Worm (Caenorhabditis elegans) whole organism, L2 larva: ENCODE data around the gene slc-25A18.2.

ENCODE experiments used
- C34F6.9 ChIP-seq: fragments of 150-350 bp; optimal IDR thresholded peaks from 2 replicates; lab custom pipeline; 2014; ENCODE audit warnings: missing biosample characterization, missing genetic modification characterization
- F13H6.1 ChIP-seq: sonication (generic microtip); optimal IDR thresholded peaks from 2 replicates; lab custom pipeline; 2016; ENCODE audit warnings: missing genetic modification characterization, missing compliant biosample characterization
- R02D3.7 ChIP-seq: fragments of 150-350 bp; optimal IDR thresholded peaks from 2 replicates; lab custom pipeline; 2014; ENCODE audit warnings: missing biosample characterization, missing genetic modification characterization
- Y55F3AM.14 ChIP-seq: fragments of 200-800 bp; sonication (Bioruptor generic); optimal IDR thresholded peaks from 2 replicates; lab custom pipeline; 2018; ENCODE audit warnings: mild to moderate bottlenecking, missing genetic modification characterization, missing compliant biosample characterization
- ZK546.5 ChIP-seq: sonication (generic microtip); optimal IDR thresholded peaks from 2 replicates; lab custom pipeline; 2017; ENCODE audit warnings: missing biosample characterization, missing genetic modification characterization
- alr-1 ChIP-seq: fragments of 150-350 bp; optimal IDR thresholded peaks from 2 replicates; lab custom pipeline; 2014; ENCODE audit warnings: missing biosample characterization, missing genetic modification characterization
- aly-2 ChIP-seq: fragments of 150-350 bp; optimal IDR thresholded peaks from 2 replicates; lab custom pipeline; 2014; ENCODE audit warnings: missing biosample characterization, missing genetic modification characterization
- ama-1 ChIP-seq: fragments of 150-350 bp; optimal IDR thresholded peaks from 2 replicates; lab custom pipeline; 2018; ENCODE audit warnings: inconsistent platforms
- blmp-1 ChIP-seq: sonication (generic microtip); optimal IDR thresholded peaks from 2 replicates; lab custom pipeline; 2017; ENCODE audit warnings: missing genetic modification characterization, mild to moderate bottlenecking, missing compliant biosample characterization, antibody characterized with exemption, moderate library complexity; ENCODE audit not compliant: insufficient read depth
- ceh-16 ChIP-seq: fragments of 150-350 bp; optimal IDR thresholded peaks from 2 replicates; lab custom pipeline; 2014; ENCODE audit warnings: missing biosample characterization, missing genetic modification characterization
- ceh-82 ChIP-seq: fragments of 150-350 bp; optimal IDR thresholded peaks from 2 replicates; lab custom pipeline; 2014; ENCODE audit warnings: missing biosample characterization, missing genetic modification characterization
- crh-2 ChIP-seq: sonication (generic microtip); optimal IDR thresholded peaks from 2 replicates; lab custom pipeline; 2017; ENCODE audit warnings: missing biosample characterization, missing genetic modification characterization
- dmd-4 ChIP-seq: sonication (generic microtip); optimal IDR thresholded peaks from 2 replicates; lab custom pipeline; 2017; ENCODE audit warnings: missing biosample characterization, missing genetic modification characterization
- egl-27 ChIP-seq: sonication (generic microtip); optimal IDR thresholded peaks from 3 replicates; lab custom pipeline; 2017; ENCODE audit warnings: missing biosample characterization, missing genetic modification reagents, missing genetic modification characterization
- elt-1 ChIP-seq: fragments of 150-350 bp; optimal IDR thresholded peaks from 2 replicates; lab custom pipeline; 2014; ENCODE audit warnings: missing biosample characterization, missing genetic modification characterization
- elt-3 ChIP-seq: sonication (generic microtip); optimal IDR thresholded peaks from 2 replicates; lab custom pipeline; 2017; ENCODE audit warnings: missing biosample characterization, missing genetic modification characterization
- fos-1 ChIP-seq: fragments of 150-350 bp; optimal IDR thresholded peaks from 2 replicates; lab custom pipeline; 2014; ENCODE audit warnings: missing biosample characterization, missing genetic modification characterization
- gmeb-1 ChIP-seq: fragments of 150-350 bp; optimal IDR thresholded peaks from 2 replicates; lab custom pipeline; 2014; ENCODE audit warnings: missing biosample characterization, missing genetic modification characterization
- lin-11 ChIP-seq: fragments of 150-350 bp; sonication (generic microtip); optimal IDR thresholded peaks from 2 replicates; lab custom pipeline; 2014; ENCODE audit warnings: missing biosample characterization, missing genetic modification characterization, inconsistent platforms, mixed read lengths
- lin-13 ChIP-seq: fragments of 150-350 bp; optimal IDR thresholded peaks from 2 replicates; lab custom pipeline; 2014; ENCODE audit warnings: missing biosample characterization, missing genetic modification reagents, missing genetic modification characterization
- lin-39 ChIP-seq: fragments of 150-350 bp; optimal IDR thresholded peaks from 2 replicates; lab custom pipeline; 2014; ENCODE audit warnings: missing biosample characterization, missing genetic modification reagents, missing genetic modification characterization
- lsy-2 ChIP-seq, 2 experiments: fragments of 150-350 bp in 1 of 2; sonication (generic microtip) in 1 of 2; optimal IDR thresholded peaks; 2 replicates each; lab custom pipeline; 2014 to 2017; ENCODE audit warnings: missing biosample characterization in 2 of 2, missing genetic modification characterization in 2 of 2
- mab-5 ChIP-seq: fragments of 150-350 bp; optimal IDR thresholded peaks from 2 replicates; lab custom pipeline; 2014; ENCODE audit warnings: missing biosample characterization, missing genetic modification characterization
- mbf-1 ChIP-seq: sonication (generic microtip); optimal IDR thresholded peaks from 2 replicates; lab custom pipeline; 2017; ENCODE audit warnings: missing biosample characterization, missing genetic modification characterization
- mdl-1 ChIP-seq, 2 experiments: fragments of 150-350 bp in 1 of 2; sonication (generic microtip) in 1 of 2; optimal IDR thresholded peaks; 2 replicates each; lab custom pipeline; 2017; ENCODE audit warnings: missing biosample characterization in 2 of 2, missing genetic modification characterization in 2 of 2
- nhr-10 ChIP-seq: sonication (generic microtip); optimal IDR thresholded peaks from 2 replicates; lab custom pipeline; 2017; ENCODE audit warnings: missing biosample characterization, missing genetic modification characterization
- nhr-11 ChIP-seq: fragments of 150-350 bp; optimal IDR thresholded peaks from 2 replicates; lab custom pipeline; 2014; ENCODE audit warnings: missing biosample characterization, missing genetic modification characterization
- nhr-12 ChIP-seq: fragments of 150-350 bp; optimal IDR thresholded peaks from 2 replicates; lab custom pipeline; 2014; ENCODE audit warnings: missing biosample characterization, missing genetic modification characterization
- nhr-129 ChIP-seq: fragments of 150-350 bp; optimal IDR thresholded peaks from 2 replicates; lab custom pipeline; 2014; ENCODE audit warnings: missing biosample characterization, missing genetic modification characterization
- nhr-21 ChIP-seq: fragments of 150-350 bp; optimal IDR thresholded peaks from 2 replicates; lab custom pipeline; 2014; ENCODE audit warnings: missing biosample characterization, missing genetic modification characterization
- nhr-23 ChIP-seq: fragments of 150-350 bp; optimal IDR thresholded peaks from 2 replicates; lab custom pipeline; 2014; ENCODE audit warnings: missing biosample characterization, missing genetic modification reagents, missing genetic modification characterization
- nhr-237 ChIP-seq: fragments of 150-350 bp; optimal IDR thresholded peaks from 2 replicates; lab custom pipeline; 2014; ENCODE audit warnings: missing biosample characterization, missing genetic modification characterization
- nhr-25 ChIP-seq: fragments of 150-350 bp; sonication (generic microtip); optimal IDR thresholded peaks from 3 replicates; lab custom pipeline; 2014; ENCODE audit warnings: missing biosample characterization, missing genetic modification characterization
- nhr-6 ChIP-seq: fragments of 150-350 bp; optimal IDR thresholded peaks from 2 replicates; lab custom pipeline; 2014; ENCODE audit warnings: missing biosample characterization, missing genetic modification characterization
- nhr-77 ChIP-seq: fragments of 150-350 bp; optimal IDR thresholded peaks from 2 replicates; lab custom pipeline; 2014; ENCODE audit warnings: missing biosample characterization, missing genetic modification characterization
- peb-1 ChIP-seq: fragments of 150-350 bp; optimal IDR thresholded peaks from 2 replicates; lab custom pipeline; 2014; ENCODE audit warnings: missing biosample characterization, missing genetic modification characterization
- sem-4 ChIP-seq: fragments of 150-350 bp; optimal IDR thresholded peaks from 2 replicates; lab custom pipeline; 2014; ENCODE audit warnings: missing biosample characterization, missing genetic modification reagents, missing genetic modification characterization
- skn-1 ChIP-seq: sonication (generic microtip); optimal IDR thresholded peaks from 2 replicates; lab custom pipeline; 2017; ENCODE audit warnings: missing biosample characterization, missing genetic modification characterization
- sma-3 ChIP-seq: sonication (generic microtip); optimal IDR thresholded peaks from 2 replicates; lab custom pipeline; 2016; ENCODE audit warnings: missing genetic modification reagents, missing genetic modification characterization, missing compliant biosample characterization
- sma-9 ChIP-seq, 2 experiments: fragments of 150-350 bp in 1 of 2; sonication (generic microtip) in 1 of 2; optimal IDR thresholded peaks; 2 replicates each; lab custom pipeline; 2014 to 2016; ENCODE audit warnings: missing genetic modification characterization in 2 of 2, mild to moderate bottlenecking in 1 of 2, missing biosample characterization in 1 of 2, missing compliant biosample characterization in 1 of 2, missing genetic modification reagents in 1 of 2, moderate library complexity in 1 of 2
- snpc-4 ChIP-seq: fragments of 150-350 bp; optimal IDR thresholded peaks from 2 replicates; lab custom pipeline; 2014; ENCODE audit warnings: missing biosample characterization, missing genetic modification characterization
- unc-39 ChIP-seq: fragments of 150-350 bp; optimal IDR thresholded peaks from 2 replicates; lab custom pipeline; 2014; ENCODE audit warnings: missing biosample characterization, missing genetic modification characterization
- unc-55 ChIP-seq: fragments of 150-350 bp; sonication (generic microtip); optimal IDR thresholded peaks from 3 replicates; lab custom pipeline; 2014; ENCODE audit warnings: missing biosample characterization, missing genetic modification reagents, missing genetic modification characterization
- unc-62 ChIP-seq: fragments of 150-350 bp; optimal IDR thresholded peaks from 2 replicates; lab custom pipeline; 2014; ENCODE audit warnings: missing biosample characterization, missing genetic modification reagents, missing genetic modification characterization
- zag-1 ChIP-seq: fragments of 150-350 bp; optimal IDR thresholded peaks from 2 replicates; lab custom pipeline; 2014; ENCODE audit warnings: missing biosample characterization, missing genetic modification characterization
- ztf-1 ChIP-seq: fragments of 200-800 bp; sonication (Bioruptor generic); conservative IDR thresholded peaks from 2 replicates; pipeline ENCODE4 v1.3.6; 2022; ENCODE audit warnings: missing genetic modification characterization, missing compliant biosample characterization
- ztf-11 ChIP-seq: sonication (generic microtip); optimal IDR thresholded peaks from 2 replicates; lab custom pipeline; 2017; ENCODE audit warnings: missing biosample characterization, missing genetic modification characterization
- ztf-4 ChIP-seq: fragments of 150-350 bp; optimal IDR thresholded peaks from 2 replicates; lab custom pipeline; 2014; ENCODE audit warnings: missing biosample characterization, missing genetic modification characterization

Gene slc-25A18.2

ce11 chrIV:7505866-7506488 lies 31.1 kb downstream of the slc-25A18.2 start:
- no peak for TF ChIP-seq ceh-82 (tag; lab: Kevin White, UChicago)
- peak; percentile 30 for TF ChIP-seq sma-3
- TF ChIP-seq skn-1 = no peak
- no peak for TF ChIP-seq unc-39 (tag; lab: Kevin White, UChicago)
- no peak for TF ChIP-seq peb-1 (tag; lab: Kevin White, UChicago)
- TF ChIP-seq lsy-2 (tag; optimal IDR thresholded peaks at IDR 0.05; lab: Kevin White, UChicago) = peak in 1 of 2 experiments; percentile 33
- peak; percentile 23 for TF ChIP-seq nhr-25
- TF ChIP-seq lin-11 (tag; lab: Kevin White, UChicago) = no peak
- peak; percentile 53 for TF ChIP-seq nhr-6 (tag; lab: Kevin White, UChicago)
- TF ChIP-seq ztf-4 (tag; lab: Kevin White, UChicago) = peak; percentile 12
- no peak for TF ChIP-seq gmeb-1 (tag; lab: Kevin White, UChicago)
- no peak for TF ChIP-seq unc-62 (GFP tag; lab: Kevin White, UChicago)
- no peak for TF ChIP-seq dmd-4 (tag; lab: Kevin White, UChicago)
- no peak for TF ChIP-seq mab-5
- no peak for TF ChIP-seq nhr-10
- TF ChIP-seq lin-39 (tag; lab: Kevin White, UChicago) = no peak
- no peak for TF ChIP-seq alr-1
- no peak for TF ChIP-seq unc-55 (GFP tag; lab: Kevin White, UChicago)
- TF ChIP-seq R02D3.7 (tag; lab: Kevin White, UChicago) = no peak
- TF ChIP-seq fos-1 = peak; percentile 14
- TF ChIP-seq snpc-4 (tag; lab: Kevin White, UChicago) = no peak
- TF ChIP-seq sma-9 (GFP tag; optimal IDR thresholded peaks at IDR 0.05; lab: Kevin White, UChicago) = peak; percentile 66
- TF ChIP-seq sma-9 (tag; optimal IDR thresholded peaks at IDR 0.05; lab: Kevin White, UChicago) = no peak
- TF ChIP-seq F13H6.1 (tag; lab: Kevin White, UChicago) = no peak
- TF ChIP-seq nhr-77 (tag; lab: Kevin White, UChicago) = no peak
- no peak for TF ChIP-seq nhr-23 (tag; lab: Kevin White, UChicago)
- TF ChIP-seq elt-3 (tag; lab: Kevin White, UChicago) = no peak
- TF ChIP-seq ZK546.5 (tag; lab: Kevin White, UChicago) = no peak
- no peak for TF ChIP-seq elt-1 (tag; lab: Kevin White, UChicago)
- TF ChIP-seq ama-1 (lab: Kevin White, UChicago) = peak; percentile 78
- TF ChIP-seq blmp-1 (tag; lab: Kevin White, UChicago) = no peak
- TF ChIP-seq crh-2 (tag; lab: Kevin White, UChicago) = no peak
- TF ChIP-seq ceh-16 (tag; lab: Kevin White, UChicago) = no peak
- TF ChIP-seq zag-1 (tag; lab: Kevin White, UChicago) = no peak
- TF ChIP-seq C34F6.9 = no peak
- no peak for TF ChIP-seq nhr-12 (tag; lab: Kevin White, UChicago)
- no peak for TF ChIP-seq Y55F3AM.14 (GFP tag; lab: Kevin White, UChicago)
- TF ChIP-seq lin-13 (GFP tag; lab: Kevin White, UChicago) = peak; percentile 13
- TF ChIP-seq egl-27 (tag; lab: Kevin White, UChicago) = no peak
- TF ChIP-seq mbf-1 = no peak
- TF ChIP-seq mdl-1 (tag; optimal IDR thresholded peaks at IDR 0.05; lab: Kevin White, UChicago) = no peak
- TF ChIP-seq aly-2 = no peak
- no peak for TF ChIP-seq sem-4
- TF ChIP-seq nhr-129 = peak; percentile 74
- TF ChIP-seq ztf-1 (GFP tag; lab: Robert Waterston, UW) = no peak
- no peak for TF ChIP-seq nhr-11 (tag; lab: Kevin White, UChicago)
- TF ChIP-seq ztf-11 (tag; lab: Kevin White, UChicago) = no peak
- no peak for TF ChIP-seq nhr-237
- TF ChIP-seq nhr-21 (tag; lab: Kevin White, UChicago) = no peak
